Worm (Caenorhabditis elegans) whole organism, L2 larva: ENCODE measurements around the gene T28F3.8.

Experiments
- C34F6.9 ChIP-seq: fragments of 150-350 bp; optimal IDR thresholded peaks from 2 replicates; lab custom pipeline; 2014; ENCODE audit warnings: missing biosample characterization, missing genetic modification characterization
- R02D3.7 ChIP-seq: fragments of 150-350 bp; optimal IDR thresholded peaks from 2 replicates; lab custom pipeline; 2014; ENCODE audit warnings: missing biosample characterization, missing genetic modification characterization
- Y55F3AM.14 ChIP-seq: fragments of 200-800 bp; sonication (Bioruptor generic); optimal IDR thresholded peaks from 2 replicates; lab custom pipeline; 2018; ENCODE audit warnings: mild to moderate bottlenecking, missing genetic modification characterization, missing compliant biosample characterization
- ZK546.5 ChIP-seq: sonication (generic microtip); optimal IDR thresholded peaks from 2 replicates; lab custom pipeline; 2017; ENCODE audit warnings: missing biosample characterization, missing genetic modification characterization
- alr-1 ChIP-seq: fragments of 150-350 bp; optimal IDR thresholded peaks from 2 replicates; lab custom pipeline; 2014; ENCODE audit warnings: missing biosample characterization, missing genetic modification characterization
- aly-2 ChIP-seq: fragments of 150-350 bp; optimal IDR thresholded peaks from 2 replicates; lab custom pipeline; 2014; ENCODE audit warnings: missing biosample characterization, missing genetic modification characterization
- ama-1 ChIP-seq: fragments of 150-350 bp; optimal IDR thresholded peaks from 2 replicates; lab custom pipeline; 2018; ENCODE audit warnings: inconsistent platforms
- crh-2 ChIP-seq: sonication (generic microtip); optimal IDR thresholded peaks from 2 replicates; lab custom pipeline; 2017; ENCODE audit warnings: missing biosample characterization, missing genetic modification characterization
- dmd-4 ChIP-seq: sonication (generic microtip); optimal IDR thresholded peaks from 2 replicates; lab custom pipeline; 2017; ENCODE audit warnings: missing biosample characterization, missing genetic modification characterization
- egl-27 ChIP-seq: sonication (generic microtip); optimal IDR thresholded peaks from 3 replicates; lab custom pipeline; 2017; ENCODE audit warnings: missing biosample characterization, missing genetic modification reagents, missing genetic modification characterization
- elt-3 ChIP-seq: sonication (generic microtip); optimal IDR thresholded peaks from 2 replicates; lab custom pipeline; 2017; ENCODE audit warnings: missing biosample characterization, missing genetic modification characterization
- fos-1 ChIP-seq: fragments of 150-350 bp; optimal IDR thresholded peaks from 2 replicates; lab custom pipeline; 2014; ENCODE audit warnings: missing biosample characterization, missing genetic modification characterization
- gmeb-1 ChIP-seq: fragments of 150-350 bp; optimal IDR thresholded peaks from 2 replicates; lab custom pipeline; 2014; ENCODE audit warnings: missing biosample characterization, missing genetic modification characterization
- lin-11 ChIP-seq: fragments of 150-350 bp; sonication (generic microtip); optimal IDR thresholded peaks from 2 replicates; lab custom pipeline; 2014; ENCODE audit warnings: missing biosample characterization, missing genetic modification characterization, inconsistent platforms, mixed read lengths
- lin-13 ChIP-seq: fragments of 150-350 bp; optimal IDR thresholded peaks from 2 replicates; lab custom pipeline; 2014; ENCODE audit warnings: missing biosample characterization, missing genetic modification reagents, missing genetic modification characterization
- lin-39 ChIP-seq: fragments of 150-350 bp; optimal IDR thresholded peaks from 2 replicates; lab custom pipeline; 2014; ENCODE audit warnings: missing biosample characterization, missing genetic modification reagents, missing genetic modification characterization
- lsy-2 ChIP-seq, 2 experiments: fragments of 150-350 bp in 1 of 2; sonication (generic microtip) in 1 of 2; optimal IDR thresholded peaks; 2 replicates each; lab custom pipeline; 2014 to 2017; ENCODE audit warnings: missing biosample characterization in 2 of 2, missing genetic modification characterization in 2 of 2
- mab-5 ChIP-seq: fragments of 150-350 bp; optimal IDR thresholded peaks from 2 replicates; lab custom pipeline; 2014; ENCODE audit warnings: missing biosample characterization, missing genetic modification characterization
- mbf-1 ChIP-seq: sonication (generic microtip); optimal IDR thresholded peaks from 2 replicates; lab custom pipeline; 2017; ENCODE audit warnings: missing biosample characterization, missing genetic modification characterization
- mdl-1 ChIP-seq, 2 experiments: fragments of 150-350 bp in 1 of 2; sonication (generic microtip) in 1 of 2; optimal IDR thresholded peaks; 2 replicates each; lab custom pipeline; 2017; ENCODE audit warnings: missing biosample characterization in 2 of 2, missing genetic modification characterization in 2 of 2
- nhr-10 ChIP-seq: sonication (generic microtip); optimal IDR thresholded peaks from 2 replicates; lab custom pipeline; 2017; ENCODE audit warnings: missing biosample characterization, missing genetic modification characterization
- nhr-12 ChIP-seq: fragments of 150-350 bp; optimal IDR thresholded peaks from 2 replicates; lab custom pipeline; 2014; ENCODE audit warnings: missing biosample characterization, missing genetic modification characterization
- nhr-129 ChIP-seq: fragments of 150-350 bp; optimal IDR thresholded peaks from 2 replicates; lab custom pipeline; 2014; ENCODE audit warnings: missing biosample characterization, missing genetic modification characterization
- nhr-21 ChIP-seq: fragments of 150-350 bp; optimal IDR thresholded peaks from 2 replicates; lab custom pipeline; 2014; ENCODE audit warnings: missing biosample characterization, missing genetic modification characterization
- nhr-23 ChIP-seq: fragments of 150-350 bp; optimal IDR thresholded peaks from 2 replicates; lab custom pipeline; 2014; ENCODE audit warnings: missing biosample characterization, missing genetic modification reagents, missing genetic modification characterization
- nhr-6 ChIP-seq: fragments of 150-350 bp; optimal IDR thresholded peaks from 2 replicates; lab custom pipeline; 2014; ENCODE audit warnings: missing biosample characterization, missing genetic modification characterization
- nhr-77 ChIP-seq: fragments of 150-350 bp; optimal IDR thresholded peaks from 2 replicates; lab custom pipeline; 2014; ENCODE audit warnings: missing biosample characterization, missing genetic modification characterization
- peb-1 ChIP-seq: fragments of 150-350 bp; optimal IDR thresholded peaks from 2 replicates; lab custom pipeline; 2014; ENCODE audit warnings: missing biosample characterization, missing genetic modification characterization
- skn-1 ChIP-seq: sonication (generic microtip); optimal IDR thresholded peaks from 2 replicates; lab custom pipeline; 2017; ENCODE audit warnings: missing biosample characterization, missing genetic modification characterization
- sma-3 ChIP-seq: sonication (generic microtip); optimal IDR thresholded peaks from 2 replicates; lab custom pipeline; 2016; ENCODE audit warnings: missing genetic modification reagents, missing genetic modification characterization, missing compliant biosample characterization
- sma-9 ChIP-seq, 2 experiments: fragments of 150-350 bp in 1 of 2; sonication (generic microtip) in 1 of 2; optimal IDR thresholded peaks; 2 replicates each; lab custom pipeline; 2014 to 2016; ENCODE audit warnings: missing genetic modification characterization in 2 of 2, mild to moderate bottlenecking in 1 of 2, missing biosample characterization in 1 of 2, missing compliant biosample characterization in 1 of 2, missing genetic modification reagents in 1 of 2, moderate library complexity in 1 of 2
- unc-55 ChIP-seq: fragments of 150-350 bp; sonication (generic microtip); optimal IDR thresholded peaks from 3 replicates; lab custom pipeline; 2014; ENCODE audit warnings: missing biosample characterization, missing genetic modification reagents, missing genetic modification characterization
- unc-62 ChIP-seq: fragments of 150-350 bp; optimal IDR thresholded peaks from 2 replicates; lab custom pipeline; 2014; ENCODE audit warnings: missing biosample characterization, missing genetic modification reagents, missing genetic modification characterization
- ztf-1 ChIP-seq: fragments of 200-800 bp; sonication (Bioruptor generic); conservative IDR thresholded peaks from 2 replicates; pipeline ENCODE4 v1.3.6; 2022; ENCODE audit warnings: missing genetic modification characterization, missing compliant biosample characterization
- ztf-11 ChIP-seq: sonication (generic microtip); optimal IDR thresholded peaks from 2 replicates; lab custom pipeline; 2017; ENCODE audit warnings: missing biosample characterization, missing genetic modification characterization
- ztf-4 ChIP-seq: fragments of 150-350 bp; optimal IDR thresholded peaks from 2 replicates; lab custom pipeline; 2014; ENCODE audit warnings: missing biosample characterization, missing genetic modification characterization

T28F3.8 gene

ce11 chrIV:17341033-17341432 lies 33.9 kb upstream of the T28F3.8 start:
- TF ChIP-seq nhr-23 (tag; lab: Kevin White, UChicago) (no peak), gmeb-1 (no peak), ztf-11 (tag; lab: Kevin White, UChicago) (no peak), sma-9 (GFP tag; optimal IDR thresholded peaks at IDR 0.05; lab: Kevin White, UChicago) (no peak), sma-9 (tag; optimal IDR thresholded peaks at IDR 0.05; lab: Kevin White, UChicago) (no peak), crh-2 (no peak), elt-3 (tag; lab: Kevin White, UChicago) (no peak), unc-62 (no peak), ztf-1 (GFP tag; lab: Robert Waterston, UW) (no peak), skn-1 (no peak), lin-11 (tag; lab: Kevin White, UChicago) (no peak), sma-3 (GFP tag; lab: Kevin White, UChicago) (no peak), nhr-129 (tag; lab: Kevin White, UChicago) (no peak), aly-2 (tag; lab: Kevin White, UChicago) (no peak), mab-5 (tag; lab: Kevin White, UChicago) (no peak), egl-27 (tag; lab: Kevin White, UChicago) (no peak), ztf-4 (tag; lab: Kevin White, UChicago) (no peak), lin-39 (tag; lab: Kevin White, UChicago) (no peak), ama-1 (lab: Kevin White, UChicago) (no peak)

ce11 chrIV:17338920-17339510 lies 31.9 kb upstream of the T28F3.8 start, which contains the start of gene C49C3.10:
Gene C49C3.10 (minus strand): TSS chrIV:17338970.
- TF ChIP-seq lin-13 (GFP tag; lab: Kevin White, UChicago) (no peak), mbf-1 (tag; lab: Kevin White, UChicago) (no peak), mab-5 (tag; lab: Kevin White, UChicago) (no peak), fos-1 (peak; percentile 74), unc-55 (GFP tag; lab: Kevin White, UChicago) (no peak), crh-2 (peak; percentile 56), alr-1 (tag; lab: Kevin White, UChicago) (no peak), sma-3 (GFP tag; lab: Kevin White, UChicago) (no peak), skn-1 (peak; percentile 55), nhr-21 (tag; lab: Kevin White, UChicago) (no peak), nhr-12 (no peak), peb-1 (tag; lab: Kevin White, UChicago) (no peak), nhr-129 (tag; lab: Kevin White, UChicago) (no peak), nhr-10 (no peak), Y55F3AM.14 (GFP tag; lab: Kevin White, UChicago) (no peak)
- TF ChIP-seq, all 48 proteins: peak for 3

ce11 chrIV:17335031-17335430 lies 27.9 kb upstream of the T28F3.8 start, which contains the start of gene C49C3.8:
Gene C49C3.8 (plus strand): TSS chrIV:17335203.
- no peak for TF ChIP-seq aly-2 (tag; lab: Kevin White, UChicago)
- peak; percentile 61 for TF ChIP-seq C34F6.9 (tag; lab: Kevin White, UChicago)
- TF ChIP-seq unc-55 (GFP tag; lab: Kevin White, UChicago), result peak; percentile 54
- peak; percentile 8 for TF ChIP-seq nhr-129 (tag; lab: Kevin White, UChicago)

- TF ChIP-seq ZK546.5 (tag; lab: Kevin White, UChicago) (no peak), alr-1 (tag; lab: Kevin White, UChicago) (no peak), nhr-129 (tag; lab: Kevin White, UChicago) (peak; percentile 41), R02D3.7 (tag; lab: Kevin White, UChicago) (no peak), nhr-6 (no peak), nhr-77 (tag; lab: Kevin White, UChicago) (no peak), dmd-4 (no peak), ztf-1 (GFP tag; lab: Robert Waterston, UW) (no peak), lsy-2 (tag; optimal IDR thresholded peaks at IDR 0.05; lab: Kevin White, UChicago) (peak in 1 of 2 experiments; percentile 65), gmeb-1 (no peak), C34F6.9 (tag; lab: Kevin White, UChicago) (peak; percentile 73), nhr-12 (no peak), unc-55 (GFP tag; lab: Kevin White, UChicago) (peak; percentile 61), crh-2 (peak; percentile 62), mdl-1 (tag; optimal IDR thresholded peaks at IDR 0.05; lab: Kevin White, UChicago) (no peak), mbf-1 (tag; lab: Kevin White, UChicago) (no peak)
- TF ChIP-seq, all 48 proteins: peak for 5
These were observed 26.6 kb upstream of the T28F3.8 start, which contains the start of gene C49C3.15 for ce11 chrIV:17333542-17334281. Gene C49C3.15 (plus strand): TSS chrIV:17334231.
